Worm (Caenorhabditis elegans) whole organism, L4 larva: Measurements from ENCODE around the gene K06H7.1.

ENCODE experiments used
- F26F4.8 ChIP-seq: fragments of 200-800 bp; sonication (Bioruptor generic); conservative IDR thresholded peaks from 2 replicates; pipeline ENCODE4 v1.3.6; 2022; ENCODE audit warnings: missing genetic modification characterization, missing compliant biosample characterization
- F37D6.2 ChIP-seq: sonication (generic microtip); optimal IDR thresholded peaks from 2 replicates; lab custom pipeline; 2016; ENCODE audit warnings: mild to moderate bottlenecking, missing genetic modification characterization, missing compliant biosample characterization
- F49E8.2 ChIP-seq: sonication (generic microtip); optimal IDR thresholded peaks from 2 replicates; lab custom pipeline; 2016; ENCODE audit warnings: missing compliant biosample characterization, mild to moderate bottlenecking, missing genetic modification characterization, borderline replicate concordance
- Y105C5A.15 ChIP-seq: fragments of 200-800 bp; sonication (Bioruptor generic); IDR thresholded peaks from 2 replicates; pipeline ENCODE4 v1.3.6; 2022; ENCODE audit warnings: missing genetic modification characterization, missing compliant biosample characterization
- aha-1 ChIP-seq: fragments of 150-350 bp; peaks from one replicate; lab custom pipeline; 2014; ENCODE audit warnings: missing biosample characterization, missing genetic modification characterization
- arid-1 ChIP-seq: fragments of 200-800 bp; sonication (Bioruptor generic); conservative IDR thresholded peaks from 2 replicates; pipeline ENCODE4 v1.3.6; 2022; ENCODE audit warnings: missing genetic modification reagents, missing genetic modification characterization, missing compliant biosample characterization
- ces-1 ChIP-seq: fragments of 150-350 bp; sonication (generic microtip); optimal IDR thresholded peaks from 4 replicates; lab custom pipeline; 2014; ENCODE audit warnings: missing biosample characterization, missing genetic modification reagents, missing genetic modification characterization
- daf-16 ChIP-seq, 3 experiments: sonication (generic microtip); optimal IDR thresholded peaks; 2 replicates each; lab custom pipeline; 2016 to 2017; ENCODE audit warnings: missing genetic modification characterization in 3 of 3, missing genetic modification reagents in 3 of 3, mild to moderate bottlenecking in 2 of 3, missing compliant biosample characterization in 2 of 3, missing biosample characterization in 1 of 3, moderate library complexity in 1 of 3
- daf-8 ChIP-seq: fragments of 200-800 bp; sonication (Bioruptor generic); IDR thresholded peaks from 2 replicates; pipeline ENCODE4 v1.3.6; 2022; ENCODE audit warnings: missing genetic modification characterization, missing compliant biosample characterization
- dmd-8 ChIP-seq: fragments of 200-800 bp; sonication (Bioruptor generic); IDR thresholded peaks from 2 replicates; pipeline ENCODE4 v1.3.6; 2022; ENCODE audit warnings: missing genetic modification characterization, missing compliant biosample characterization
- dmd-9 ChIP-seq: fragments of 200-800 bp; sonication (Bioruptor generic); IDR thresholded peaks from 2 replicates; pipeline ENCODE4 v1.3.6; 2022; ENCODE audit warnings: missing genetic modification reagents, missing genetic modification characterization, missing compliant biosample characterization
- dve-1 ChIP-seq: sonication (generic microtip); optimal IDR thresholded peaks from 2 replicates; lab custom pipeline; 2017; ENCODE audit warnings: antibody characterized with exemption, mild to moderate bottlenecking, missing genetic modification characterization, missing compliant biosample characterization; ENCODE audit not compliant: insufficient read depth
- egl-43 ChIP-seq: fragments of 200-800 bp; sonication (Bioruptor generic); IDR thresholded peaks from 2 replicates; pipeline ENCODE4 v1.3.6; 2022; ENCODE audit warnings: missing genetic modification reagents, missing genetic modification characterization, missing compliant biosample characterization
- hlh-11 ChIP-seq: fragments of 200-800 bp; sonication (Bioruptor generic); optimal IDR thresholded peaks from 2 replicates; lab custom pipeline; 2018; ENCODE audit warnings: mild to moderate bottlenecking, missing genetic modification characterization, missing compliant biosample characterization
- lim-7 ChIP-seq: fragments of 200-800 bp; sonication (Bioruptor generic); IDR thresholded peaks from 2 replicates; pipeline ENCODE4 v1.3.6; 2022; ENCODE audit warnings: missing genetic modification characterization, missing compliant biosample characterization
- lin-15B ChIP-seq: fragments of 150-350 bp; sonication (generic microtip); optimal IDR thresholded peaks from 3 replicates; lab custom pipeline; 2014; ENCODE audit warnings: missing biosample characterization, missing genetic modification characterization
- lin-39 ChIP-seq: fragments of 150-350 bp; optimal IDR thresholded peaks from 2 replicates; lab custom pipeline; 2014; ENCODE audit warnings: missing biosample characterization, missing genetic modification reagents, missing genetic modification characterization
- lsy-2 ChIP-seq, 2 experiments: fragments of 150-350 bp in 1 of 2; sonication (generic microtip) in 1 of 2; optimal IDR thresholded peaks; 2 replicates each; lab custom pipeline; 2014 to 2017; ENCODE audit warnings: missing biosample characterization in 2 of 2, missing genetic modification characterization in 2 of 2
- mes-2 ChIP-seq: sonication (generic microtip); optimal IDR thresholded peaks from 2 replicates; lab custom pipeline; 2016; ENCODE audit warnings: missing genotype, mild to moderate bottlenecking, missing genetic modification characterization, missing compliant biosample characterization; ENCODE audit not compliant: poor library complexity, severe bottlenecking
- mxl-3 ChIP-seq: fragments of 200-800 bp; sonication (Bioruptor generic); optimal IDR thresholded peaks from 2 replicates; lab custom pipeline; 2018; ENCODE audit warnings: mild to moderate bottlenecking, missing genetic modification characterization, missing compliant biosample characterization
- nhr-11 ChIP-seq: fragments of 150-350 bp; optimal IDR thresholded peaks from 2 replicates; lab custom pipeline; 2014; ENCODE audit warnings: missing biosample characterization, missing genetic modification characterization
- nhr-111 ChIP-seq: fragments of 200-800 bp; sonication (Bioruptor generic); optimal IDR thresholded peaks from 2 replicates; lab custom pipeline; 2018; ENCODE audit warnings: mild to moderate bottlenecking, missing genetic modification characterization, missing compliant biosample characterization
- nhr-28 ChIP-seq: fragments of 150-350 bp; optimal IDR thresholded peaks from 2 replicates; lab custom pipeline; 2014; ENCODE audit warnings: missing biosample characterization, missing genetic modification characterization
- nhr-77 ChIP-seq: fragments of 150-350 bp; optimal IDR thresholded peaks from 2 replicates; lab custom pipeline; 2014; ENCODE audit warnings: missing biosample characterization, missing genetic modification characterization
- pha-4 ChIP-seq, 2 experiments: fragments of 150-350 bp in 1 of 2; fragments of 200-800 bp in 1 of 2; sonication (Bioruptor generic) in 1 of 2; IDR thresholded peaks in 1 of 2; optimal IDR thresholded peaks in 1 of 2; 2 replicates each; pipeline versions ENCODE4 v1.3.6 to Lab custom; 2014 to 2022; ENCODE audit warnings: missing genetic modification characterization in 2 of 2, missing genetic modification reagents in 2 of 2, missing biosample characterization in 1 of 2, missing compliant biosample characterization in 1 of 2
- pqm-1 ChIP-seq: sonication (generic microtip); optimal IDR thresholded peaks from 2 replicates; lab custom pipeline; 2017; ENCODE audit warnings: missing biosample characterization, missing genetic modification characterization
- rbr-2 ChIP-seq: sonication (generic microtip); optimal IDR thresholded peaks from 2 replicates; lab custom pipeline; 2016; ENCODE audit warnings: missing genotype, missing genetic modification characterization, missing compliant biosample characterization
- skn-1 ChIP-seq: fragments of 150-350 bp; optimal IDR thresholded peaks from 2 replicates; lab custom pipeline; 2014; ENCODE audit warnings: missing biosample characterization, missing genetic modification characterization
- snpc-1.2 ChIP-seq: fragments of 200-800 bp; sonication (Bioruptor generic); IDR thresholded peaks from 2 replicates; pipeline ENCODE4 v1.3.6; 2022; ENCODE audit warnings: missing genetic modification reagents, missing genetic modification characterization, missing compliant biosample characterization
- tag-97 ChIP-seq: fragments of 200-800 bp; sonication (Bioruptor generic); IDR thresholded peaks from 2 replicates; pipeline ENCODE4 v1.3.6; 2022; ENCODE audit warnings: missing genetic modification characterization, missing compliant biosample characterization
- unc-39 ChIP-seq: sonication (generic microtip); optimal IDR thresholded peaks from 2 replicates; lab custom pipeline; 2017; ENCODE audit warnings: missing biosample characterization, missing genetic modification characterization
- unc-62 ChIP-seq, 3 experiments: fragments of 150-350 bp in 1 of 3; sonication (generic microtip); optimal IDR thresholded peaks in 2 of 3; peaks in 1 of 3; 1 replicate in 1 of 3; 2 replicates in 2 of 3; lab custom pipeline; 2014 to 2017; ENCODE audit warnings: missing biosample characterization in 3 of 3, missing genetic modification characterization in 3 of 3, missing genetic modification reagents in 3 of 3, missing genotype in 1 of 3
- vab-7 ChIP-seq: fragments of 200-800 bp; sonication (Bioruptor generic); IDR thresholded peaks from 2 replicates; pipeline ENCODE4 v1.3.6; 2022; ENCODE audit warnings: missing genetic modification reagents, missing genetic modification characterization, missing compliant biosample characterization
- ztf-7 ChIP-seq: fragments of 150-350 bp; optimal IDR thresholded peaks from 2 replicates; lab custom pipeline; 2014; ENCODE audit warnings: missing biosample characterization, missing genetic modification characterization

The K06H7.1 gene

DNA sequence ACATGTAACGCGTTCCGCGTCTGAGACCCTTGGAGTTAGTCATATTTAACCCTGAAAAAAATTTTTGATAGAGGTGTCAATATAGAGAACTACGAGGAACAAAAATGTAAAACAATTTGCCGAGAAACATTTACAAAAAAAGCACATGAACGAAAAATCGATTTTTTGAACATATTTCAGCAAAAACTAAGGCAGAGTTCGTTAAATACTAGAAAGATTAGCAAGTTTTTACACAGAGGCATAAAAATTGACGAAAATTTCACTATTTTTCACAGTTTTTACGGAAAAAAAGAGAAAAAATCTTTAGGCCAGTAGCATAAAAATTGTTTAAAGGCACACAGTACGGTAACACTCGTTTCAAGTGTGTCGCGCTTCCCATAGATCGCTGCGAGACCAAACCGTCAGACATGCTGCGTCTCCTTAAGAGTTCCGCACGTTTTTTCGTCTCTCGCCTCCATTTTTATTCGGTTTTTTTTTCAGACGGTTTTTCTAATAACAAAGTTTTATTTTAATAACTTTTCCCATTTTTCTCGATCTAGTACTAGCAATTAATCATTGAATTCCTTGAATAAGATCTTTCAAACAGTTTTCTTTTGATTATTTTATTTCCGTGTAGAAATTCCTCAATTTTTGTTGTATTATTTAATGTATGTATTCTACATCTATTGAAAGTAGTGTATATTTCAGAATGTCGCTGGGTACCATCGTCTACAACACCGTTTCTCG is 31.2 kb downstream of the K06H7.1 start, which contains the start of the genes rpl-21 and C14B9.10 (continued):
- peak; percentile 72 for TF ChIP-seq rbr-2 (tag; lab: Kevin White, UChicago)
- TF ChIP-seq aha-1: peak; percentile 96
- no peak for TF ChIP-seq Y105C5A.15 (GFP tag; lab: Robert Waterston, UW)
- TF ChIP-seq pha-4 (GFP tag; IDR thresholded peaks at IDR 0.05; lab: Robert Waterston, UW): no peak
- peak; percentile 51 for TF ChIP-seq pha-4 (tag; optimal IDR thresholded peaks at IDR 0.05; lab: Kevin White, UChicago)
- TF ChIP-seq dmd-9 (GFP tag; lab: Robert Waterston, UW): peak; percentile 55; the same call in 1 of the 2 replicates
- no peak for TF ChIP-seq ces-1 (GFP tag; lab: Kevin White, UChicago)
- TF ChIP-seq lim-7: 0 out of 2 replicates have a peak, but pooled peaks have one; percentile 30
- peak; percentile 78 for TF ChIP-seq dve-1 (tag; lab: Kevin White, UChicago)
- no peak for TF ChIP-seq F26F4.8 (GFP tag; lab: Robert Waterston, UW)
- peak; percentile 38 for TF ChIP-seq nhr-77
- no peak for TF ChIP-seq nhr-111 (GFP tag; lab: Kevin White, UChicago)
- TF ChIP-seq unc-39 (tag; lab: Kevin White, UChicago): no peak
- peak; percentile 70 for TF ChIP-seq hlh-11 (tag; lab: Kevin White, UChicago)
- TF ChIP-seq snpc-1.2: peak; percentile 57; the same call in 1 of the 2 replicates
- TF ChIP-seq pqm-1 (tag; lab: Kevin White, UChicago): no peak
- TF ChIP-seq F49E8.2 (tag; lab: Kevin White, UChicago): peak; percentile 77
- no peak for TF ChIP-seq vab-7 (GFP tag; lab: Robert Waterston, UW)
- TF ChIP-seq F37D6.2: no peak
- TF ChIP-seq ztf-7: peak; percentile 24
- no peak for TF ChIP-seq daf-8 (GFP tag; lab: Robert Waterston, UW)
- TF ChIP-seq dmd-8 (GFP tag; lab: Robert Waterston, UW): no peak

DNA sequence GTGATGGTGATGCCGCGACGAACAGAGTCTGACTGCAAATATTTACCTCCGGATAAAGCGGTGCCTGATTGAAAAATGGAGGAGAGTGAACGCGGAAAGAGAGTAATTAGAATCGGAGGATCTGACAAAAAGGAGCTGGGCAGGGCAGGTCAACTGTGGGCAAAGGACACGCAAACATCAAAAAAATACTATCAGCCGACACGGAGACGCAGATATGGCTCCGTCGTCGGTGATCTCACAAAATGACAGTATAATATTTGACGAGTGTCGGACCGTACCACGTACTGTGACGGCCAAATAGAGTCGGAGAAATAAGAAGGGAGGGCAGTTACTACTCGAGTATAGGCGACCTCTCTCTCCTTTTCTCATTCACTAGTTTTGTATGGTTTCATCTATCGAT is 33.4 kb downstream of the K06H7.1 start:
- TF ChIP-seq unc-62 (GFP tag; optimal IDR thresholded peaks at IDR 0.05 in 1 of 2; lab: Kevin White, UChicago) (peak in 1 of 2 experiments; percentile 41), unc-62 (tag; optimal IDR thresholded peaks at IDR 0.05; lab: Kevin White, UChicago) (no peak), egl-43 (GFP tag; lab: Robert Waterston, UW) (0 out of 2 replicates have a peak, but pooled peaks have one; percentile 16), nhr-77 (no peak), ces-1 (GFP tag; lab: Kevin White, UChicago) (no peak), nhr-11 (tag; lab: Kevin White, UChicago) (no peak), tag-97 (GFP tag; lab: Robert Waterston, UW) (no peak), mes-2 (tag; lab: Kevin White, UChicago) (peak; percentile 6)

DNA sequence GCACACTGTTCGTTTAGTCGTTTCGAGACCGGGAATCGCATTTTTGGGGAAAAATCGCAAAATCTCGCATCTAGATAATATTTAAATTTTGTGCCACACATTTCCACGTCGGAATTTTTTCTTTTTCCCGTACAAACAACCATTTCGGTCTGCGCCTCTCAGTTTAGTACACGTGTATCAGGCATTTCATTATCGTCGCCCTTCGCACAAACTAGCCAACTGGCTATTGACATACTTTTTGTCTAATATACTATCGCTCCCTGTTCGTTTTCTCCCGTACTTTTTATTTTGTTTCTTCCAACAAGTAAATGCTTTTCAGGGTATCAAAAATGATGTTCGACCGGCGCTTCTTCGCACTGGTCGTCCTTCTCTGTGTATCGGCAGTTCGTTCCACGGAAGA is 34.2 kb downstream of the K06H7.1 start, which contains the start of gene C14B9.2:
Gene C14B9.2 (plus strand): TSS at position 320 of the 400 bp plus-strand sequence.
- TF ChIP-seq lsy-2 (tag; optimal IDR thresholded peaks at IDR 0.05; lab: Kevin White, UChicago) (peak in 1 of 2 experiments; percentile 16), daf-16 (GFP tag; optimal IDR thresholded peaks at IDR 0.05; lab: Kevin White, UChicago) (no peak), daf-16 (tag; optimal IDR thresholded peaks at IDR 0.05; lab: Kevin White, UChicago) (peak; percentile 78), lin-15B (tag; lab: Kevin White, UChicago) (no peak), pha-4 (GFP tag; IDR thresholded peaks at IDR 0.05; lab: Robert Waterston, UW) (no peak), pha-4 (tag; optimal IDR thresholded peaks at IDR 0.05; lab: Kevin White, UChicago) (no peak), Y105C5A.15 (GFP tag; lab: Robert Waterston, UW) (no peak), nhr-28 (tag; lab: Kevin White, UChicago) (peak; percentile 54), hlh-11 (tag; lab: Kevin White, UChicago) (no peak), lin-39 (tag; lab: Kevin White, UChicago) (no peak), mxl-3 (GFP tag; lab: Kevin White, UChicago) (peak; percentile 75), arid-1 (no peak), skn-1 (tag; lab: Kevin White, UChicago) (no peak), F49E8.2 (tag; lab: Kevin White, UChicago) (no peak)
